Worm (Caenorhabditis elegans) whole organism, L1 larva: ENCODE measurements around the gene C54C6.11.
A peak's percentile ranks its signal among the peaks of the same experiment; 100 is the strongest.

Experiments
- C34B4.2 ChIP-seq: sonication (generic microtip); optimal IDR thresholded peaks from 2 replicates; lab custom pipeline; 2017; ENCODE audit warnings: mild to moderate bottlenecking, missing genetic modification characterization, missing compliant biosample characterization
- aly-2 ChIP-seq: fragments of 150-350 bp; optimal IDR thresholded peaks from 2 replicates; lab custom pipeline; 2014; ENCODE audit warnings: missing biosample characterization, missing genetic modification characterization
- ama-1 ChIP-seq: fragments of 150-350 bp; optimal IDR thresholded peaks from 2 replicates; lab custom pipeline; 2014
- dpl-1 ChIP-seq, 3 experiments: fragments of 150-350 bp in 2 of 3; sonication (generic microtip) in 1 of 3; optimal IDR thresholded peaks; 2 replicates each; lab custom pipeline; 2014 to 2017; ENCODE audit warnings: missing biosample characterization in 3 of 3, missing genetic modification characterization in 3 of 3, missing genetic modification reagents in 3 of 3
- egl-27 ChIP-seq, 2 experiments: fragments of 150-350 bp in 1 of 2; sonication (generic microtip); optimal IDR thresholded peaks; 3 replicates each; lab custom pipeline; 2017 to 2018; ENCODE audit warnings: missing biosample characterization in 2 of 2, missing genetic modification characterization in 2 of 2, missing genetic modification reagents in 2 of 2
- elt-3 ChIP-seq, 6 experiments: fragments of 150-350 bp in 1 of 6; sonication (generic microtip); optimal IDR thresholded peaks; 2 replicates each; lab custom pipeline; 2017 to 2018; ENCODE audit warnings: missing biosample characterization in 6 of 6, missing genetic modification characterization in 6 of 6, inconsistent platforms in 1 of 6
- fkh-8 ChIP-seq: sonication (generic microtip); optimal IDR thresholded peaks from 2 replicates; lab custom pipeline; 2016; ENCODE audit warnings: mild to moderate bottlenecking, missing genetic modification characterization, missing compliant biosample characterization
- lin-39 ChIP-seq: fragments of 150-350 bp; optimal IDR thresholded peaks from 2 replicates; lab custom pipeline; 2014; ENCODE audit warnings: missing biosample characterization, missing genetic modification reagents, missing genetic modification characterization
- nhr-71 ChIP-seq: sonication (generic microtip); optimal IDR thresholded peaks from 2 replicates; lab custom pipeline; 2016; ENCODE audit warnings: mild to moderate bottlenecking, missing genetic modification characterization, moderate library complexity, missing compliant biosample characterization
- sox-4 ChIP-seq: sonication (generic microtip); optimal IDR thresholded peaks from 2 replicates; lab custom pipeline; 2016; ENCODE audit warnings: missing genetic modification characterization, missing compliant biosample characterization
- tlp-1 ChIP-seq: fragments of 150-350 bp; optimal IDR thresholded peaks from 2 replicates; lab custom pipeline; 2014; ENCODE audit warnings: missing biosample characterization, missing genetic modification characterization
- ztf-4 ChIP-seq: fragments of 150-350 bp; optimal IDR thresholded peaks from 2 replicates; lab custom pipeline; 2014; ENCODE audit warnings: missing biosample characterization, missing genetic modification characterization

- no peak for TF ChIP-seq tlp-1 (tag; lab: Kevin White, UChicago)
- TF ChIP-seq nhr-71 (tag; lab: Kevin White, UChicago) = peak; percentile 86
- TF ChIP-seq ztf-4 (tag; lab: Kevin White, UChicago) = no peak
- peak; percentile 46 for TF ChIP-seq sox-4 (tag; lab: Kevin White, UChicago)
- peak; percentile 84 for TF ChIP-seq fkh-8 (tag; lab: Kevin White, UChicago)
- TF ChIP-seq egl-27 (tag; optimal IDR thresholded peaks at IDR 0.05; lab: Kevin White, UChicago) = no peak
- TF ChIP-seq C34B4.2 = no peak
- TF ChIP-seq aly-2 (tag; lab: Kevin White, UChicago) = no peak
- TF ChIP-seq dpl-1 (GFP tag; optimal IDR thresholded peaks at IDR 0.05; lab: Kevin White, UChicago) = peak; percentile 53 to 64 (median 63)
- no peak for TF ChIP-seq ama-1 (lab: Kevin White, UChicago)
- no peak for TF ChIP-seq elt-3 (tag; optimal IDR thresholded peaks at IDR 0.05; lab: Kevin White, UChicago)
- no peak for TF ChIP-seq lin-39 (tag; lab: Kevin White, UChicago)
Observed at ce11 chrIII:3540424-3540823, 7.7 kb upstream of the C54C6.11 start.
